Worm (Caenorhabditis elegans) whole organism, L1 larva: Measurements from ENCODE around the gene T23G4.127.
"Not testable (repeated sequence)": the region's sequence is repeated elsewhere in the genome, so short reads cannot be mapped to it uniquely, and the experiment has no call there.

Experiments used
- aly-2 ChIP-seq: fragments of 150-350 bp; optimal IDR thresholded peaks from 2 replicates; lab custom pipeline; 2014; ENCODE audit warnings: missing biosample characterization, missing genetic modification characterization
- ceh-82 ChIP-seq, 3 experiments: fragments of 150-350 bp in 1 of 3; sonication (generic microtip) in 2 of 3; optimal IDR thresholded peaks; 2 replicates each; lab custom pipeline; 2014 to 2017; ENCODE audit warnings: missing biosample characterization in 3 of 3, missing genetic modification characterization in 3 of 3
- ces-1 ChIP-seq: fragments of 150-350 bp; optimal IDR thresholded peaks from 2 replicates; lab custom pipeline; 2014; ENCODE audit warnings: missing biosample characterization, missing genetic modification reagents, missing genetic modification characterization
- dpl-1 ChIP-seq, 3 experiments: fragments of 150-350 bp in 2 of 3; sonication (generic microtip) in 1 of 3; optimal IDR thresholded peaks; 2 replicates each; lab custom pipeline; 2014 to 2017; ENCODE audit warnings: missing biosample characterization in 3 of 3, missing genetic modification characterization in 3 of 3, missing genetic modification reagents in 3 of 3
- egl-27 ChIP-seq, 2 experiments: fragments of 150-350 bp in 1 of 2; sonication (generic microtip); optimal IDR thresholded peaks; 3 replicates each; lab custom pipeline; 2017 to 2018; ENCODE audit warnings: missing biosample characterization in 2 of 2, missing genetic modification characterization in 2 of 2, missing genetic modification reagents in 2 of 2
- isw-1 ChIP-seq: fragments of 200-800 bp; sonication (Bioruptor generic); IDR thresholded peaks from 2 replicates; pipeline ENCODE4 v1.3.6; 2022; ENCODE audit warnings: missing genetic modification characterization, missing compliant biosample characterization
- lin-13 ChIP-seq: fragments of 150-350 bp; optimal IDR thresholded peaks from 2 replicates; lab custom pipeline; 2014; ENCODE audit warnings: missing biosample characterization, missing genetic modification reagents, missing genetic modification characterization
- nhr-12 ChIP-seq: sonication (generic microtip); optimal IDR thresholded peaks from 2 replicates; lab custom pipeline; 2017; ENCODE audit warnings: missing biosample characterization, missing genetic modification characterization
- sox-4 ChIP-seq: sonication (generic microtip); optimal IDR thresholded peaks from 2 replicates; lab custom pipeline; 2016; ENCODE audit warnings: missing genetic modification characterization, missing compliant biosample characterization
- sptf-1 ChIP-seq: fragments of 150-350 bp; optimal IDR thresholded peaks from 2 replicates; lab custom pipeline; 2014; ENCODE audit warnings: missing biosample characterization, missing genetic modification characterization
- unc-130 ChIP-seq: fragments of 150-350 bp; optimal IDR thresholded peaks from 2 replicates; lab custom pipeline; 2017; ENCODE audit warnings: missing biosample characterization, missing genetic modification characterization, inconsistent platforms
- unc-62 ChIP-seq: fragments of 150-350 bp; optimal IDR thresholded peaks from 2 replicates; lab custom pipeline; 2014; ENCODE audit warnings: missing biosample characterization, missing genetic modification reagents, missing genetic modification characterization
- ztf-11 ChIP-seq, 2 experiments: sonication (generic microtip); optimal IDR thresholded peaks; 2 replicates each; lab custom pipeline; 2016 to 2017; ENCODE audit warnings: missing genetic modification characterization in 2 of 2, missing biosample characterization in 1 of 2, missing compliant biosample characterization in 1 of 2

DNA sequence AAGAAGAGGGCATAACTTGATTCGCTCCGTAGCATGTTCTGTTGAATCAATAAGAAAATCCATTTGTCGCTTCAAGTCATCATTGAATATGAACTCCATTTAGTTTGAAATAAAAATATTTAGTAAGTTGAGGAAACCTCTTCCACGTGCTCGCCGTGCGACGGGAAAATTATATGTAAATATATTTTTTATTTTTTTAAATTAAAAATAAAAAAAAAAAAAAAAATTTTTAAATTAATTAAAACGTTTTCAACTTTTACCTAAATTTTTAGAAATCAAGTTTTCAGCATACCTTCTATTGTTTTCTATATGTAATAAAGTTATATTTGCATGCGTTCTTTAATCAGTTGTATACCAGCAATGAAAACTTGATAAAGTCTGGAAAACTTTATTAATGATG is 39.1 kb downstream of the T23G4.127 start, which contains the start of gene Y45F10C.1:
- not testable (repeated sequence) for TF ChIP-seq ztf-11 (tag; optimal IDR thresholded peaks at IDR 0.05; lab: Kevin White, UChicago); ceh-82 (tag; optimal IDR thresholded peaks at IDR 0.05; lab: Kevin White, UChicago); unc-62 (GFP tag; lab: Kevin White, UChicago); aly-2 (tag; lab: Kevin White, UChicago); nhr-12; isw-1 (GFP tag; lab: Robert Waterston, UW); sptf-1 (tag; lab: Kevin White, UChicago); lin-13 (GFP tag; lab: Kevin White, UChicago); dpl-1 (GFP tag; optimal IDR thresholded peaks at IDR 0.05; lab: Kevin White, UChicago); egl-27 (tag; optimal IDR thresholded peaks at IDR 0.05; lab: Kevin White, UChicago); unc-130; sox-4 (tag; lab: Kevin White, UChicago); ces-1 (GFP tag; lab: Kevin White, UChicago)
